Worm (Caenorhabditis elegans) whole organism, young adult: ENCODE data around the gene F55F10.1.

Experiments
- F33H1.4 ChIP-seq: fragments of 200-800 bp; sonication (Bioruptor generic); IDR thresholded peaks from 2 replicates; pipeline ENCODE4 v1.3.6; 2022; ENCODE audit warnings: missing genetic modification reagents, missing genetic modification characterization, missing compliant biosample characterization
- efl-1 ChIP-seq: fragments of 150-350 bp; optimal IDR thresholded peaks from 2 replicates; lab custom pipeline; 2014; ENCODE audit warnings: missing biosample characterization, missing genetic modification reagents, missing genetic modification characterization
- gei-17 ChIP-seq: fragments of 200-800 bp; sonication (Bioruptor generic); optimal IDR thresholded peaks from 2 replicates; lab custom pipeline; 2018; ENCODE audit warnings: mild to moderate bottlenecking, missing genetic modification characterization, missing compliant biosample characterization
- nfya-1 ChIP-seq: sonication (generic microtip); optimal IDR thresholded peaks from 2 replicates; lab custom pipeline; 2017; ENCODE audit warnings: antibody characterized with exemption, missing compliant biosample characterization, missing genetic modification characterization, borderline replicate concordance; ENCODE audit not compliant: insufficient read depth
- rec-8 ChIP-seq, 2 experiments: sonication (generic microtip); optimal IDR thresholded peaks; 2 replicates each; lab custom pipeline; 2016; ENCODE audit warnings: mild to moderate bottlenecking in 2 of 2, missing genetic modification characterization in 2 of 2, missing genetic modification reagents in 2 of 2, missing genotype in 2 of 2, missing biosample characterization in 1 of 2, missing compliant biosample characterization in 1 of 2, moderate library complexity in 1 of 2
- snpc-4 ChIP-seq, 5 experiments: fragments of 150-350 bp in 1 of 5; sonication (generic microtip) in 4 of 5; optimal IDR thresholded peaks; 2 replicates each; lab custom pipeline; 2014 to 2018; ENCODE audit warnings: missing genetic modification characterization in 5 of 5, missing biosample characterization in 3 of 5, antibody characterized with exemption in 2 of 5, mild to moderate bottlenecking in 2 of 5, missing compliant biosample characterization in 2 of 5, missing genotype in 2 of 5, moderate library complexity in 2 of 5, missing genetic modification reagents in 1 of 5
- ztf-6 ChIP-seq: fragments of 200-800 bp; sonication (Bioruptor generic); IDR thresholded peaks from 2 replicates; pipeline ENCODE4 v1.3.6; 2022; ENCODE audit warnings: missing genetic modification reagents, missing genetic modification characterization, missing compliant biosample characterization

DNA sequence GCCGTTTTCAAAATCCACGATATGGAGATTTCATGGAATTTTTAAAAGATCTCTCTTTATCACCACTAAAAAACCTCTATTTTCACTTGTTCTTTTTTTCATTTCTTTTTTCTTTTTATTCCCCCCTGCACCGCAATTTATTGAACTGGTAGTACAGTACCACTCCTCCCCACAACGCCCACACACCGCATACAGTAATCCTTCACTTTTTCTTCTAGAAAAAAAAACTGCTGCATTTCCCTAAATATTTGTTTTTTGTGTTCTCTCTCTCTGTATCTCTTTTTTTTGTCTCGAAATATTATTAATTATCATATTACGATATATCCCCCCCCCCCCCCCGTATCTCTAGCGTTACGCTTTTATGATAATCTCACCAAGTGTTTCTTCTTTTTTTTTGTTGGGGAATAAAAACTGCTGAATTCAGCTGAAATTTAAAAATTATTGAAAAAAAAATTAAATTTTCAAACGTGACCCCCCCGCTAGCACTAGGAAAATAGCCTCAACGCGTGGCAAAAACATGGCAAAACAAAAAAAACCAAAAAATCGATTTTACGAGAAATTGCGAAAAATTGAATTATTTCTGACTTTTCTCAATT is 43.7 kb upstream of the F55F10.1 start, which contains the start of gene Y24D9B.1:
- no peak for TF ChIP-seq rec-8 (tag; optimal IDR thresholded peaks at IDR 0.05; lab: Kevin White, UChicago)
- TF ChIP-seq snpc-4 (GFP tag; optimal IDR thresholded peaks at IDR 0.05; lab: Kevin White, UChicago): no peak
- no peak for TF ChIP-seq snpc-4 (tag; optimal IDR thresholded peaks at IDR 0.05; lab: Kevin White, UChicago)
- TF ChIP-seq F33H1.4 (GFP tag; lab: Robert Waterston, UW): peak; percentile 5; the same call in 1 of the 2 replicates
- no peak for TF ChIP-seq nfya-1 (tag; lab: Kevin White, UChicago)
- no peak for TF ChIP-seq efl-1
- TF ChIP-seq gei-17 (GFP tag; lab: Kevin White, UChicago): no peak
- no peak for TF ChIP-seq ztf-6 (GFP tag; lab: Robert Waterston, UW)
